Worm (Caenorhabditis elegans): Measurements from ENCODE around the gene C47E8.4.

The C47E8.4 gene

DNA sequence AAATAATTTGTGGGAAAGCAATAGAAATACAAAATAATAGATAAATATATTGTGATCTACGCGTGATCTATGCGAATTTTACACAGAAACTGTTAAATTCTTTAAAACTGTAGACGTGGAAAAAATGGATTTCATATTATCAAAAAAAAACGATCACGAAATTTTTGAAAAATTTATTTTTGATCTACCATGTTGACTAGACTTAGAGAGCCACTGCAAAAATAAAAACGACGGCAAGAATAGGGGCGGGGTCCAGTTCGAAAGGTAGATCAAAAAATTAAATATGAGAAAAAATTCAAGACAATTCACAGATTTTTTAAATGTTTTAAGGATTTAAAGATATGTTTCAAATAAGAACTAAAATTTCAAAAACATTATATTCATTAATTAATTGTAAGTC lies 47.2 kb downstream of the C47E8.4 start:
- TF ChIP-seq fkh-10 (GFP tag; optimal IDR thresholded peaks at IDR 0.05) (no peak), R02D3.7 (tag; optimal IDR thresholded peaks at IDR 0.05) (no peak), lsy-12 (tag; optimal IDR thresholded peaks at IDR 0.05) (no peak), nhr-12 (tag; optimal IDR thresholded peaks at IDR 0.05) (no peak), nhr-28 (tag; optimal IDR thresholded peaks at IDR 0.05) (no peak), unc-62 (GFP tag; optimal IDR thresholded peaks at IDR 0.05) (no peak), eor-1 (tag; optimal IDR thresholded peaks at IDR 0.05) (no peak), snpc-4 (tag; optimal IDR thresholded peaks at IDR 0.05) (no peak), elt-1 (tag; optimal IDR thresholded peaks at IDR 0.05) (no peak)

DNA sequence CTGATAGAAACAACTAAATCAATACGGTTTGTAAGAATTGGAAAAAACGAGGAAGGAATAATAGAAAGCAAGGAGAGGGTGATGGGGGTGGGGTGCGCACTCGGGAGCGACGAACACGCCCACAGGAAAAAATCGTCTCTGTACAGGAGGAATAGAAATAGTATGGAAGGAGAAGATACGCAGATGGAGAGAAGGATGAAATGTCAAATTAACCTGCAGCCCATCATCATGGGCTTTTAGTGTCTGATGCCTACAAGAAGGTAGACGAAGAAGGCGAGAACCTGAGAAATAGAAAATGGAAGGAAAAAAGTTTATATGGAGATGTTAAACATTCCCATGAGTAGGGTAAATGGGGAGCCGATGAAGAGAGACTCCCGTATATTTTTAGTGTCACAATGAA lies 50.2 kb downstream of the C47E8.4 start, which contains the start of gene F43D2.6:
TSS of gene F43D2.6 (minus strand) at position 62 of the 400 bp plus-strand sequence.
- TF ChIP-seq unc-62 (GFP tag; optimal IDR thresholded peaks at IDR 0.05) (no peak), lin-39 (tag; optimal IDR thresholded peaks at IDR 0.05) (no peak), ceh-28 (tag; optimal IDR thresholded peaks at IDR 0.05) (no peak), jun-1 (tag; optimal IDR thresholded peaks at IDR 0.05) (no peak), lin-15B (tag; optimal IDR thresholded peaks at IDR 0.05) (no peak), nhr-43 (tag; optimal IDR thresholded peaks at IDR 0.05; ENCODE audit: poor library complexity, severe bottlenecking) (no peak), R02D3.7 (tag; optimal IDR thresholded peaks at IDR 0.05) (no peak), hmg-11 (tag; optimal IDR thresholded peaks at IDR 0.05) (no peak)
